Fruit fly (Drosophila melanogaster): ENCODE data around the gene Ndf.

The Ndf gene

DNA sequence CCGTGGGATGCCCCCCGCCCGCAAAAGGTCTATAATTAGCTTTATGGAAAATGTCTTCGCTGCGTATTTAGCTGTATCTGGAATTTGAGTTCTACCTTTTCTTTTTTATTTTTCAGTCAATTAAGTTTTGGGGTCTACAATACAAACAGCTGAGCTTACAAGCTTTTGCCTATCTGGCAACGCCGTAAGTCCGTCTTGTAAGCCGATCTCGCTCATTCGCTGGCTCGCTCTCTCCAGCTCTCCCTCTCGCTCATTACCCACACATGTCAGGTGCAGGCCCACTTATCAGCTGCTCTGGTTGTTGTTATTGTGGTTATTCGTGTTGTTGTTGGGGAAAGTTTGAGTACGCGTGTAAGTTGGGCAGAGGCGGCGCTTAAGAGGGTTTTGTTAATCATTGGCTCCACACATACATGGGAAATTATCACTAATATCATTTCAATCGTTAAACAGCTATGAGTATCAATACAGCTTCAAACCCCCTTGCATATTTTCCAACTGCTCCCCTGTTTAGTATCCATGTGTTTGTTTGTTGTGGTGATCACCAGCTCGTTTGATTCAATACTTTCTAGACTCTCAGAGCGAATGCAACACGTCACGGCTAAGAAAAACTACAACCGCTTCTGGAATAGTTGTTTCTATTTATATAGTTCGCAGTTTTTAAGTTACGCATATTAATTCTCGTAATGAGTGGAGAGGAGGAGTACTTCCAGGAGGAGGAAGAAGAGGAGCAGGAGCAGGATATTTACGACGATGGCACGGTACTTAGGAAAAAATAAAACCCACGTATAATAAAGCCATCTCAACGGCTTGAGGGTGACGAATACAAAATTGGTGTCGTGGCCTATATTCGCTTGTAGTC is 6.4 kb downstream of the Ndf start:
- TF ChIP-seq Sox102F (GFP tag; optimal IDR thresholded peaks at IDR 0.05) = peak; percentile 96
- TF ChIP-seq CG16815 (GFP tag; optimal IDR thresholded peaks at IDR 0.05) = peak; percentile 97
- peak; percentile 98 for TF ChIP-seq rib (GFP tag; IDR thresholded peaks at IDR 0.05)
- TF ChIP-seq p53 (GFP tag; optimal IDR thresholded peaks at IDR 0.05) = peak; percentile 96
- TF ChIP-seq CG33557 (GFP tag; optimal IDR thresholded peaks at IDR 0.05) = peak; percentile 94
- no peak; the same call in 1 of the 2 replicates for TF ChIP-seq Bgb (GFP tag; IDR thresholded peaks at IDR 0.05; ENCODE audit: partially characterized antibody)
- TF ChIP-seq CG11696 (GFP tag; IDR thresholded peaks at IDR 0.05) = peak; percentile 90
- TF ChIP-seq CG1647 (GFP tag; optimal IDR thresholded peaks at IDR 0.05) = peak; percentile 97
- peak; percentile 97 for TF ChIP-seq CG1792 (GFP tag; optimal IDR thresholded peaks at IDR 0.05)
- TF ChIP-seq Med (GFP tag) = peak; percentile 100
- TF ChIP-seq BtbVII (GFP tag; optimal IDR thresholded peaks at IDR 0.05) = peak; percentile 95
- peak; percentile 96 for TF ChIP-seq mirr (GFP tag; optimal IDR thresholded peaks at IDR 0.05)
- peak; percentile 97 for TF ChIP-seq NfI (GFP tag; optimal IDR thresholded peaks at IDR 0.05)
- TF ChIP-seq inv (GFP tag; IDR thresholded peaks at IDR 0.05; ENCODE audit: partially characterized antibody) = no peak; the same call in 1 of the 2 replicates
- TF ChIP-seq ro (GFP tag; IDR thresholded peaks at IDR 0.05) = peak; percentile 91
- peak; percentile 99 for TF ChIP-seq CG7786 (GFP tag; optimal IDR thresholded peaks at IDR 0.05)
- peak; percentile 93 for TF ChIP-seq peb (GFP tag; IDR thresholded peaks at IDR 0.05)
- TF ChIP-seq CG13123 (GFP tag; optimal IDR thresholded peaks at IDR 0.05) = peak; percentile 93
- peak; percentile 95 for TF ChIP-seq org-1 (GFP tag; optimal IDR thresholded peaks at IDR 0.05)
- TF ChIP-seq CG10431 (GFP tag; optimal IDR thresholded peaks at IDR 0.05) = peak; percentile 99
- TF ChIP-seq CG3281 (GFP tag; optimal IDR thresholded peaks at IDR 0.05) = peak; percentile 95
- no peak for TF ChIP-seq Eip74EF (GFP tag; optimal IDR thresholded peaks at IDR 0.05)
- TF ChIP-seq CrebB (tag; optimal IDR thresholded peaks at IDR 0.05) = peak; percentile 97
- TF ChIP-seq chif (GFP tag; optimal IDR thresholded peaks at IDR 0.05) = peak; percentile 97 to 98
- TF ChIP-seq oc (tag; optimal IDR thresholded peaks at IDR 0.05) = peak; percentile 97
- peak; percentile 97 for TF ChIP-seq Aef1 (GFP tag; IDR thresholded peaks at IDR 0.05)
- TF ChIP-seq pan (optimal IDR thresholded peaks at IDR 0.05) = no peak
- TF ChIP-seq pan (GFP tag; optimal IDR thresholded peaks at IDR 0.05 in 1 of 2, IDR thresholded peaks at IDR 0.05 in 1 of 2) = peak in 1 of 2 experiments; percentile 98
- peak; percentile 91 for TF ChIP-seq D19A (tag; optimal IDR thresholded peaks at IDR 0.05)
- peak; percentile 95 for TF ChIP-seq CG17612 (GFP tag; IDR thresholded peaks at IDR 0.05)
- peak; percentile 95 for TF ChIP-seq CG7987 (GFP tag; optimal IDR thresholded peaks at IDR 0.05)
- peak; percentile 96 for TF ChIP-seq CG8765 (GFP tag; IDR thresholded peaks at IDR 0.05)
- peak; percentile 79 for TF ChIP-seq CG6254 (GFP tag; optimal IDR thresholded peaks at IDR 0.05)
- TF ChIP-seq Adf1 (GFP tag; IDR thresholded peaks at IDR 0.05) = peak; percentile 84
- no peak for TF ChIP-seq fru (optimal IDR thresholded peaks at IDR 0.05)
- TF ChIP-seq Gsc (GFP tag; IDR thresholded peaks at IDR 0.05) = peak; percentile 92; the same call in 1 of the 2 replicates
- peak; percentile 97 for TF ChIP-seq CG11398 (GFP tag; optimal IDR thresholded peaks at IDR 0.05)
- TF ChIP-seq h (optimal IDR thresholded peaks at IDR 0.05) = no peak
- peak; percentile 96 for TF ChIP-seq fd3F (GFP tag; optimal IDR thresholded peaks at IDR 0.05)
- peak; percentile 95 for TF ChIP-seq Usf (GFP tag; optimal IDR thresholded peaks at IDR 0.05)
- TF ChIP-seq Lpt (GFP tag; optimal IDR thresholded peaks at IDR 0.05) = no peak
- TF ChIP-seq pzg (GFP tag; optimal IDR thresholded peaks at IDR 0.05) = peak; percentile 31
- TF ChIP-seq HmgZ (tag; optimal IDR thresholded peaks at IDR 0.05) = peak; percentile 98
- TF ChIP-seq CG17802 (tag; optimal IDR thresholded peaks at IDR 0.05) = peak; percentile 87
- peak; percentile 98 for TF ChIP-seq pho (GFP tag; optimal IDR thresholded peaks at IDR 0.05)
- peak; percentile 93 for TF ChIP-seq CG43689 (GFP tag; IDR thresholded peaks at IDR 0.05)
- peak; percentile 98 for TF ChIP-seq CG9876 (GFP tag; optimal IDR thresholded peaks at IDR 0.05)
- TF ChIP-seq gsb-n (tag; optimal IDR thresholded peaks at IDR 0.05) = peak; percentile 95
- peak; percentile 86 for TF ChIP-seq CG18011 (GFP tag; optimal IDR thresholded peaks at IDR 0.05)
